Fruit fly (Drosophila melanogaster): ENCODE measurements around the gene CG7131.

Gene CG7131

DNA sequence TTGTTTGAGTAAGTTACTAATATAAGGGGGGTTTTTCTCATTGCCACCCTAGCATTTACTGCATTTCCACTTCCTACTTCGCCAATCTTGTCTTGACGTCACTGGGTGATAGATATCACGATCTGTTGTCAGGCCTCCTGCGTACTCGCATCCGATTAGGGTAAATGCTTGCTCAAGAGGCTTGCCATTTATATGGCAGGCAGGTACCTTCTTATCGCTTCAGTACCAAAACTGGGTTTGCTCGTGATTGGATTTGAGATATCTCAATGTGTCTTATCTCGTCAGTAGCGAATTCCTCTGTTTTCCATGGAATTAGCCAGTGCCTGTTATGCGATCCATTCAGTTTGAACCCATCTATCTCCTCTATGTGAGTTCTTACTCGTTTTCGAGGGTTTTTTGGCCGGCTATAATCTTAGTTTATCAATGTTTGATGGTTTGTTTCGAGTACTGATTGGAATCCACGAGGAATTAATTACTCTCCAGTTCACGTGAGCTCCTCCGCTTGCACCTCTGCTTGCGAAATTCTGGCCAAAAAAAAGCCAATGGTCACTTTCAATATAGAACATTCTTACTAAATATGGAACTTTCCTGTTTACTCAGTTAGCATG is 7.6 kb downstream of the CG7131 start:
- no peak for TF ChIP-seq CG7045 (GFP tag; optimal IDR thresholded peaks at IDR 0.05)
- TF ChIP-seq CG14711 (tag; optimal IDR thresholded peaks at IDR 0.05) = no peak
- TF ChIP-seq Mnt (GFP tag; optimal IDR thresholded peaks at IDR 0.05) = no peak
- TF ChIP-seq Clk (GFP tag; optimal IDR thresholded peaks at IDR 0.05) = no peak

DNA sequence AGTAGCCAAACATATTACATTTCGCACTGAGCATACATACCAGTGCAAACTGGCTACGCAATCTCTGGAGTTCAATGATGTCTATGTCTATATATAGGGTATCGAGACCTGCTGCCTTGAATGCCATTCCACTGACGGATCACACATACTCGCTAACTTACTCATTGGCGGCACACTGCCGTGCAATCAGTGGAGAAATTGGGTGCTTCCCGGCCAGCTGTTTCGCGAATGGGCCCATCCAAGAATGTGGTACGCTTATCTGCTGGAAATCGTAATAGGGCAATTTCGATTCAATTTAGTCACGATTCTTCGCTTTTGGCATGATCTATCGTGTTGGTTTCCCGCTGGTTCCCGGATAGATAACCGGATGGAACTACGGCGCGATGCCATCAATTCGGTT is 8.4 kb downstream of the CG7131 start:
- TF ChIP-seq cnc (optimal IDR thresholded peaks at IDR 0.05) (no peak), CG1620 (GFP tag; optimal IDR thresholded peaks at IDR 0.05) (no peak), toe (GFP tag; optimal IDR thresholded peaks at IDR 0.05) (no peak), ovo (GFP tag; optimal IDR thresholded peaks at IDR 0.05) (no peak), Hr96 (GFP tag; optimal IDR thresholded peaks at IDR 0.05) (no peak), tj (GFP tag; optimal IDR thresholded peaks at IDR 0.05) (no peak), CG12768 (GFP tag; optimal IDR thresholded peaks at IDR 0.05) (no peak), cic (GFP tag; optimal IDR thresholded peaks at IDR 0.05) (no peak), CG7045 (GFP tag; optimal IDR thresholded peaks at IDR 0.05) (no peak), Clk (GFP tag; optimal IDR thresholded peaks at IDR 0.05) (no peak), kay (GFP tag; ENCODE audit: borderline replicate concordance) (no peak), Mnt (GFP tag; optimal IDR thresholded peaks at IDR 0.05) (no peak), CG14711 (tag; optimal IDR thresholded peaks at IDR 0.05) (no peak), bab1 (GFP tag; optimal IDR thresholded peaks at IDR 0.05) (no peak), CG7101 (tag; optimal IDR thresholded peaks at IDR 0.05) (no peak)

dm6 chr3R:18279494-18279893 is 9.1 kb downstream of the CG7131 start, which contains the start of gene CG7142:
CG7142 (minus strand) TSS chr3R:18279522.
- TF ChIP-seq cic (GFP tag; optimal IDR thresholded peaks at IDR 0.05) = peak; percentile 1
- TF ChIP-seq CG33017 (tag; optimal IDR thresholded peaks at IDR 0.05) = peak; percentile 18
- TF ChIP-seq Mnt (GFP tag; optimal IDR thresholded peaks at IDR 0.05) = peak; percentile 12
- no peak for TF ChIP-seq toe (GFP tag; optimal IDR thresholded peaks at IDR 0.05)
- TF ChIP-seq kay (GFP tag; ENCODE audit: borderline replicate concordance) = peak; percentile 34
- no peak for TF ChIP-seq CG7045 (GFP tag; optimal IDR thresholded peaks at IDR 0.05)

DNA sequence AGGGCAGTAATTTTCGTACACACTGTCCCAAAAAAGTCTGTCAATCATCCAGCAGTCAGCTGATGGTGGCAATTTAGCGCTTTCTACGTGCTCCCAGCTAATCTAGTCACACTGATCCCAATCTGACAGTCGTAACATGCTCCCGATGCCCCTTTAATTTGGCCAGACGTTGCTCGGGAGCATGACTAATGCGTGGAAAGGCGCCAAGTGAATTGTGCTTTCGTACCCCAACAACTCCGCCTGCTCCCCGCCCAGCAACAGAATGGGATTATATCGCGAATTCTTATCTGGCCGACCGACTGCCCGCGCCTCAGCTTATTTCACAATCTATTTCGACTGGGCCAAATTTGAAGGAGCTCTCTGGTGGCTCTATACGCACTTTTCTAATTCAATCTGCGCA is 11.2 kb downstream of the CG7131 start:
- no peak for TF ChIP-seq pad (GFP tag; optimal IDR thresholded peaks at IDR 0.05)
- TF ChIP-seq bab1 (GFP tag; optimal IDR thresholded peaks at IDR 0.05) = no peak
- TF ChIP-seq Mnt (GFP tag; optimal IDR thresholded peaks at IDR 0.05) = no peak
- TF ChIP-seq CG14711 (tag; optimal IDR thresholded peaks at IDR 0.05) = no peak
- no peak for TF ChIP-seq cic (GFP tag; optimal IDR thresholded peaks at IDR 0.05)
- TF ChIP-seq CG12768 (GFP tag; optimal IDR thresholded peaks at IDR 0.05) = no peak
- no peak for TF ChIP-seq cnc (optimal IDR thresholded peaks at IDR 0.05)
- TF ChIP-seq Hr96 (GFP tag; optimal IDR thresholded peaks at IDR 0.05) = no peak
- TF ChIP-seq CG5204 (GFP tag; optimal IDR thresholded peaks at IDR 0.05) = no peak

DNA sequence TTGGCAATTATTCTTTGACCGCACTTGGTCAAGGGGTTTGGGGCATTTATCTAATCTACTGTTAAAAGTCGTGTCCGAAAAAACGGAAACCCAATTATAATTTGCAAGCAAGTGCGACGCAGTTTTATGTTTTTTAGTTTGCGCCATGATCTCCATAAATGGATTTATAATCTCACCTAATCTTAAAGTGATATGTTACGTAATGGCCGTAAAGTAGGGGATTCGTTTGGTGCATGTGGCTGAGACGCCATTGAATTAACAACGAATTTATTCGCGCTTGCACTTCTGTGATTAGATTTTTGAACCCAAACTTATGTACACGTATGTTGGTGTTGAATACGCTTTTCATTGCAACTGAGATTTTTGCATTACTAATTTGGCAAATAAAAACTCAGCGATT is 11.9 kb downstream of the CG7131 start:
- TF ChIP-seq ovo (GFP tag; optimal IDR thresholded peaks at IDR 0.05) = no peak
- no peak for TF ChIP-seq Crg-1 (GFP tag; optimal IDR thresholded peaks at IDR 0.05)

DNA sequence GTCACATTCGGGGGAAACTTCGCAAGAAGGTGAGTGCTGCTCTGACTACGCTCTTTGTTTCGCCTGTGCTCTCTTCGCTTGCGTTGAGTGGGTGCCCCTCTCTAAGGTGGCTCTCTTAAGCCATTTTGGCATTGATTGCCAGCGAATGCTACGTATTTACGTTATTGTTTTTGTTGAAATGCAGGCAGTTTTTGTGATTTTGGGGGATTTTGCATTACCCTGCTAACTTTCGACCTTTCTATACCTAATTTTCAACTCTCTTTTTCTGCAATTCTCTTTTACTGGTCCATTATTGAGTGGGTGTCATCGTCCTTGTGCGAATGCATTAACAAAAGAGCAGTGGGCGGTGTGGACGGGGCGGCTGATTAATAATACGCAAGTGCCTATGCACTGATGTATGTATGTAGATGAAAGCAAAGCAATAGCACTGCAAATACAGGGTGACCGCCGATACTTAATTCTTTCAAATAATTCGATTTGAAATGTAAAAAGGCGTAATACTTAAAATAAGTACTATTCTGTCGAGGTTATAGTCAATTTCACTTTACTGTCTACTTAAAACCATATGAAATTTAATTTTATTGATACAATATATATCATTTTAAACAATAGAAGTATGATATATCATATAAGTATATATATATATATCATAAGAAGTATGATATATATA is 13.3 kb downstream of the CG7131 start:
- peak; percentile 69 for TF ChIP-seq CG11617 (GFP tag; optimal IDR thresholded peaks at IDR 0.05)
- TF ChIP-seq bab1 (GFP tag; optimal IDR thresholded peaks at IDR 0.05) = peak; percentile 13
- no peak for TF ChIP-seq tj (GFP tag; optimal IDR thresholded peaks at IDR 0.05)
- TF ChIP-seq CG5204 (GFP tag; optimal IDR thresholded peaks at IDR 0.05) = no peak
- TF ChIP-seq CG1620 (GFP tag; optimal IDR thresholded peaks at IDR 0.05) = no peak
- TF ChIP-seq CG33017 (tag; optimal IDR thresholded peaks at IDR 0.05) = peak; percentile 81
- peak; percentile 39 for TF ChIP-seq CG14711 (tag; optimal IDR thresholded peaks at IDR 0.05)
- TF ChIP-seq toe (GFP tag; optimal IDR thresholded peaks at IDR 0.05) = no peak
- TF ChIP-seq kay (GFP tag; ENCODE audit: borderline replicate concordance) = no peak
- peak; percentile 45 for TF ChIP-seq CG7101 (tag; optimal IDR thresholded peaks at IDR 0.05)
- TF ChIP-seq ovo (GFP tag; optimal IDR thresholded peaks at IDR 0.05) = no peak

DNA sequence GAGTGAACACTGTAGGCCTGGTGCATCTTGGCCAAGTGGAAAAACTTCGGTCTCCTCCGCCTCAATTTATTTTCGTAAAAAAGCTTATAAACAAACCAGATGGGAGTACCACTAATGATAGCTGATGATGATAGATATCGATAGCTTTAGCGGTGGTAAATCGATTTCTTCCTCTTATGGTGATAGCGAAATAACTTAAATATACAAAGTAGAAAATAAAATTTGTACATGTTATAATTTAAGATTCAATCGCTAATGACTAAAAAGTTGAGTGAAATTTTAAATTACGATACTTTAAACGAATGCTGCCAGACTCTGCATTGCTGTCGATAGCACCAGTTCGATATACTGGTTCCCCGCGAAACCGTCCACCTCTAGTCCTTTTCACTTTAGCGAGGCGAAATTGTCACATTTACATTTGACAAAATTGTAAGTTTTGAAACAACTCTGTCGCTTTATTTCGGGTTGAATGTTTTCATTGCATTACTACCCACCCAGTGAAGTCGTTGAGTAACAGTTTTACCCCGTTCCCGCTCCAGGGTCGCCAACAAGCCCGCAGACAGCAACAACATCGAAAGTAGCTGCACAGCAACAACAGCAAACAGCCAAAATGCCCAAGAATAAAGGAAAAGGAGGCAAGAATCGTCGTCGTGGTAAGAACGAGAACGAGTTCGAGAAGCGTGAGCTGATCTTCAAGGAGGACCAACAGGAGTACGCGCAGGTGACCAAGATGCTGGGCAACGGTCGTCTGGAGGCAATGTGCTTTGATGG is 14.1 kb downstream of the CG7131 start, which contains the start of the genes Vps39 and eIF1A:
Gene Vps39, minus strand, starts transcription at position 119 of the 771 bp plus-strand sequence.
Gene eIF1A, plus strand, starts transcription at position 338 of the 771 bp plus-strand sequence.
- no peak for TF ChIP-seq CG5204 (GFP tag; optimal IDR thresholded peaks at IDR 0.05)
- peak; percentile 41 for TF ChIP-seq ovo (GFP tag; optimal IDR thresholded peaks at IDR 0.05)
- TF ChIP-seq CG7101 (tag; optimal IDR thresholded peaks at IDR 0.05) = peak; percentile 33
- TF ChIP-seq toe (GFP tag; optimal IDR thresholded peaks at IDR 0.05) = no peak
- peak; percentile 66 for TF ChIP-seq CG1620 (GFP tag; optimal IDR thresholded peaks at IDR 0.05)
- TF ChIP-seq cnc (optimal IDR thresholded peaks at IDR 0.05) = no peak
- peak; percentile 12 for TF ChIP-seq CG12768 (GFP tag; optimal IDR thresholded peaks at IDR 0.05)
- peak; percentile 66 for TF ChIP-seq Mnt (GFP tag; optimal IDR thresholded peaks at IDR 0.05)
- peak; percentile 13 for TF ChIP-seq pad (GFP tag; optimal IDR thresholded peaks at IDR 0.05)
- peak; percentile 6 for TF ChIP-seq CG11617 (GFP tag; optimal IDR thresholded peaks at IDR 0.05)
- TF ChIP-seq CG7045 (GFP tag; optimal IDR thresholded peaks at IDR 0.05) = peak; percentile 33
- no peak for TF ChIP-seq bab1 (GFP tag; optimal IDR thresholded peaks at IDR 0.05)
- peak; percentile 5 for TF ChIP-seq cic (GFP tag; optimal IDR thresholded peaks at IDR 0.05)
- TF ChIP-seq tj (GFP tag; optimal IDR thresholded peaks at IDR 0.05) = peak; percentile 14
- peak; percentile 47 for TF ChIP-seq CG14711 (tag; optimal IDR thresholded peaks at IDR 0.05)
- peak; percentile 67 for TF ChIP-seq Hr96 (GFP tag; optimal IDR thresholded peaks at IDR 0.05)
- TF ChIP-seq kay (GFP tag; ENCODE audit: borderline replicate concordance) = no peak
- TF ChIP-seq Clk (GFP tag; optimal IDR thresholded peaks at IDR 0.05) = peak; percentile 33
- peak; percentile 55 for TF ChIP-seq Crg-1 (GFP tag; optimal IDR thresholded peaks at IDR 0.05)
- TF ChIP-seq CG33017 (tag; optimal IDR thresholded peaks at IDR 0.05) = peak; percentile 53
